Fruit fly (Drosophila melanogaster): Measurements from ENCODE around the gene CG17242.

Gene CG17242

DNA sequence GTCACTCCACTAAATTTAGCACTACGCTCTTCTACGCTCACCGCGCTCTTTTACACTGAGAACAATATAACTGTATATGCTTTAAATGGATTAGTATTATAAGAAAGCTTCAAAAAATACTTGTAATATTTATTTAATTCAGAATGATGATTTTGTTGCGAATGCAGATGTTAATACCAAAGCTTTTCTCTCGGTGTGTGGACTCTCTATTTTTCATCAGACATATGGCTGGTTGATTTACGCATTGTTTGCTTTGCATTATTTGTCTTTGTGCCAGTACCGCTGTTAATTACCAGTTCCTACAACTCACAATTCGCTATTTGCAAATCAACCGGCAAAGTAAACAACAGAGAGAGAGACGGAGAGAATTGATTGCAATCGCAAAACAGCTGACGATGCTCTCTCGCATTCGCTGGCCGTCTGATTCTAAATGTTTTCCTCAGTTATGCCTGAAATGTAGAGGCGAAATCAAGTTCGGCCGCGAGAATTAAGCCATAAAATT lies 47.2 kb downstream of the CG17242 start (continued):
- TF ChIP-seq Hr78 (GFP tag; optimal IDR thresholded peaks at IDR 0.05) (peak in 1 of 2 experiments; percentile 62), CG7963 (GFP tag; IDR thresholded peaks at IDR 0.05; ENCODE audit: partially characterized antibody) (no peak), CG5953 (GFP tag; IDR thresholded peaks at IDR 0.05) (peak; percentile 96), CG30020 (tag; optimal IDR thresholded peaks at IDR 0.05) (peak; percentile 76), Atf-2 (GFP tag; optimal IDR thresholded peaks at IDR 0.05) (peak; percentile 94)

DNA sequence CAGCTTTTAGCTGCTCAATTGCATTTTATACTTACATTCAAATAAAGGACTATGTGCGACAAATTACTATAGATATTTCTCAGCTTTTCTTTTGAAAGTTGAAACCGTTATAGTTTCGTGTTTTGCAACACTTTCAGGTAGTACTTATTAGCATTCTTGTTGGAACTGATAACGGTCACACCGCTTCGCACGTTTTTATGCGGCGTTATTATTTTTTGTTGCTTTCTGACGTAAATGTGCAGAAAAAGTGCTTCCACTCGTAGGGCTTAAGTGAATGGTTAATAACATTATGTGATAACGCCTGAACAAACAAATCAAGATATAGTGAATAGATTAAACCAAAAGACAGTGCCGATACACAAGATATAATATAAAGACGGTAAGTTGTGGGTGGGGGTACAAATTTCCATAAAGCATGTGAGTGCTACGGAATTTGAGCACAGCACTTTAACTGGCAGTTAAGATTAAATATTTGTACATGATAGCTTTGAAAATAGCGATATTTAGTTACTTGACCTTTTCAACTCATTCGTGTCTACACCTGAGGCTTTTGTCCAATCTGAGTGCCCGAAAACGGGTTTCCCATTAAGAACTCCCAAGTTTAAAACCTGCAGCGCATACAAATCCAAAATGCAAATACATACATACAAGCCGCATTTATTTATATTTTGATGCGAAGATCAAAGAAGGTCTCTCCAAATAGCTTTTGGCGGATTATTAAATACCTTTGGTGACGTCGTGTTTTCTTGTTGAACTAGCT lies 48.2 kb downstream of the CG17242 start, which contains the start of gene papi:
Gene papi, plus strand, starts transcription at position 176 of the 760 bp plus-strand sequence.
- TF ChIP-seq CG1233 (GFP tag; optimal IDR thresholded peaks at IDR 0.05) (no peak), CG33213 (GFP tag; optimal IDR thresholded peaks at IDR 0.05) (no peak), CG14710 (tag; optimal IDR thresholded peaks at IDR 0.05) (peak; percentile 68), Opbp (GFP tag; IDR thresholded peaks at IDR 0.05; ENCODE audit: partially characterized antibody) (0 out of 3 replicates have a peak, but pooled peaks have one; percentile 38), cg (GFP tag; optimal IDR thresholded peaks at IDR 0.05) (peak; percentile 13), CG13287 (GFP tag; IDR thresholded peaks at IDR 0.05; ENCODE audit: partially characterized antibody) (0 out of 2 replicates have a peak, but pooled peaks have one; percentile 15), CG4360 (GFP tag; IDR thresholded peaks at IDR 0.05) (0 out of 2 replicates have a peak, but pooled peaks have one; percentile 38), CG4424 (GFP tag; optimal IDR thresholded peaks at IDR 0.05) (no peak), exex (tag; optimal IDR thresholded peaks at IDR 0.05) (peak; percentile 57), CG8924 (tag; optimal IDR thresholded peaks at IDR 0.05) (peak; percentile 48), CG12659 (GFP tag; optimal IDR thresholded peaks at IDR 0.05) (peak; percentile 54), her (GFP tag; optimal IDR thresholded peaks at IDR 0.05) (peak; percentile 28), CG3065 (GFP tag; optimal IDR thresholded peaks at IDR 0.05) (no peak), CG10147 (GFP tag; optimal IDR thresholded peaks at IDR 0.05) (peak; percentile 32), Med (GFP tag) (peak; percentile 36), gsb-n (tag; optimal IDR thresholded peaks at IDR 0.05) (no peak), Side (GFP tag; optimal IDR thresholded peaks at IDR 0.05) (peak; percentile 23), Eip74EF (GFP tag; optimal IDR thresholded peaks at IDR 0.05) (no peak), Xbp1 (GFP tag; optimal IDR thresholded peaks at IDR 0.05) (peak; percentile 9), trem (tag; optimal IDR thresholded peaks at IDR 0.05) (peak; percentile 52), MBD-R2 (GFP tag; IDR thresholded peaks at IDR 0.05) (peak; percentile 39), luna (GFP tag; optimal IDR thresholded peaks at IDR 0.05) (peak; percentile 22), CG7987 (GFP tag; optimal IDR thresholded peaks at IDR 0.05) (peak; percentile 38), CHES-1-like (GFP tag; optimal IDR thresholded peaks at IDR 0.05) (peak; percentile 27), CG9797 (GFP tag; optimal IDR thresholded peaks at IDR 0.05) (peak; percentile 70), Drgx (GFP tag; IDR thresholded peaks at IDR 0.05) (no peak), B-H2 (GFP tag; optimal IDR thresholded peaks at IDR 0.05) (peak; percentile 53), CG15696 (tag; optimal IDR thresholded peaks at IDR 0.05) (no peak), CG2120 (GFP tag; optimal IDR thresholded peaks at IDR 0.05) (peak; percentile 38), Hmx (GFP tag; optimal IDR thresholded peaks at IDR 0.05) (no peak), salm (tag; optimal IDR thresholded peaks at IDR 0.05) (peak; percentile 6), stwl (tag; optimal IDR thresholded peaks at IDR 0.05) (peak; percentile 46), CG13624 (GFP tag; optimal IDR thresholded peaks at IDR 0.05) (peak; percentile 4), dm (GFP tag; optimal IDR thresholded peaks at IDR 0.05) (peak; percentile 67), Pdp1 (GFP tag; optimal IDR thresholded peaks at IDR 0.05) (peak in 1 of 2 experiments; percentile 91), CG10543 (GFP tag; optimal IDR thresholded peaks at IDR 0.05) (peak; percentile 38), lab (GFP tag; optimal IDR thresholded peaks at IDR 0.05) (peak; percentile 22), Elba2 (GFP tag; optimal IDR thresholded peaks at IDR 0.05) (peak; percentile 78), chinmo (GFP tag; IDR thresholded peaks at IDR 0.05; ENCODE audit: partially characterized antibody) (0 out of 4 replicates have a peak, but pooled peaks have one; percentile 58), Chrac-16 (GFP tag; optimal IDR thresholded peaks at IDR 0.05) (no peak), Mad (GFP tag; optimal IDR thresholded peaks at IDR 0.05) (no peak)

Data from whole organism, embryonic.